Worm (Caenorhabditis elegans): ENCODE data around the gene hpo-33.

ce11 chrV:17075900-17076299, 33.5 kb downstream of the hpo-33 start, which contains the start of gene str-125:
- TF ChIP-seq ref-1 (GFP tag; conservative IDR thresholded peaks at IDR 0.05) (no peak), flt-1 (GFP tag; IDR thresholded peaks at IDR 0.05) (no peak), cog-1 (tag; optimal IDR thresholded peaks at IDR 0.05) (no peak), med-1 (GFP tag; optimal IDR thresholded peaks at IDR 0.05; ENCODE audit: insufficient read depth) (no peak), ztf-23 (GFP tag; IDR thresholded peaks at IDR 0.05) (no peak), T22C8.4 (GFP tag; IDR thresholded peaks at IDR 0.05) (no peak), ztf-29 (GFP tag; IDR thresholded peaks at IDR 0.05) (no peak), klf-2 (GFP tag; conservative IDR thresholded peaks at IDR 0.05) (no peak), tab-1 (GFP tag; IDR thresholded peaks at IDR 0.05) (no peak)

Data from whole organism, midembryonic.